Worm (Caenorhabditis elegans): ENCODE data around the gene C31H1.5.

DNA sequence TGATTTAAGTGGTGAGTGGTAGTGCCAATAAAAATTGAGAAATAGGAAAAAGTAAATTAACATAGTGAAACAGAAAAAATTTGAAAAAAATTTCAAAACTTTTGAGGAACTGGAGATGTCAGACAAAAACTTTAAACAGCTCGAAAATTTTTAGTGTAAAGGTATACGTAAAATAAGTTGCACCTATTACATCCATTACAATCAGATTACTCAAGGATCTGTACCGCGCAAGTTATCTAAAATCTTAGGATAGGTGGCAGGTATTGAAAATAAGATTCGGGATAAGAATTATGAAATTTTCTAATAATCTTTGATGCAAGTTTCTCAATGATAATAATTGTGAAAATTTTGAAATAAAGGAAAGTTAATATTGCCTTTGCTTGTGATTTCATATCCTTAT, 29.8 kb downstream of the C31H1.5 start:
- TF ChIP-seq ztf-23 (GFP tag; IDR thresholded peaks at IDR 0.05) = no peak
- no peak for TF ChIP-seq T22C8.4 (GFP tag; IDR thresholded peaks at IDR 0.05)
- TF ChIP-seq ztf-29 (GFP tag; IDR thresholded peaks at IDR 0.05) = no peak
- TF ChIP-seq klf-2 (GFP tag; conservative IDR thresholded peaks at IDR 0.05) = no peak
- no peak for TF ChIP-seq flt-1 (GFP tag; IDR thresholded peaks at IDR 0.05)
- TF ChIP-seq tab-1 (GFP tag; IDR thresholded peaks at IDR 0.05) = no peak
- no peak for TF ChIP-seq cog-1 (tag; optimal IDR thresholded peaks at IDR 0.05)
- no peak for TF ChIP-seq med-1 (GFP tag; optimal IDR thresholded peaks at IDR 0.05; ENCODE audit: insufficient read depth)

Data from whole organism, midembryonic.